Fruit fly (Drosophila melanogaster) whole organism, embryonic: ENCODE results near the gene lgs.

Source experiments
- CG10959 ChIP-seq: fragments of 200-800 bp; sonication (Bioruptor generic); IDR thresholded peaks from 2 replicates; pipeline ENCODE4 v1.3.6; 2022; ENCODE audit warnings: missing biosample characterization, missing genetic modification characterization
- CG4424 ChIP-seq: fragments of 200-800 bp; sonication (Bioruptor generic); optimal IDR thresholded peaks from 3 replicates; lab custom pipeline; 2016; ENCODE audit warnings: missing biosample characterization, missing genetic modification characterization
- Dfd ChIP-seq, 2 experiments: fragments of >200 bp; optimal IDR thresholded peaks; 2 replicates each; lab custom pipeline; 2017; ENCODE audit warnings: missing biosample characterization in 2 of 2, missing genetic modification characterization in 2 of 2
- az2 ChIP-seq: fragments of 200-800 bp; sonication (Bioruptor generic); optimal IDR thresholded peaks from 3 replicates; lab custom pipeline; 2016; ENCODE audit warnings: missing biosample characterization, missing genetic modification characterization
- chm ChIP-seq: fragments of 200-800 bp; sonication (Bioruptor generic); IDR thresholded peaks from 2 replicates; pipeline ENCODE4 v1.3.6; 2022; ENCODE audit warnings: missing biosample characterization, missing genetic modification characterization
- gro ChIP-seq: fragments of 200-800 bp; sonication (Bioruptor generic); optimal IDR thresholded peaks from 2 replicates; lab custom pipeline; 2016; ENCODE audit warnings: missing biosample characterization, missing genetic modification characterization
- kay ChIP-seq: fragments of 200-800 bp; sonication (Bioruptor generic); optimal IDR thresholded peaks from 2 replicates; lab custom pipeline; 2016; ENCODE audit warnings: missing biosample characterization, missing genetic modification characterization
- sima ChIP-seq: fragments of 200-800 bp; sonication (Bioruptor generic); optimal IDR thresholded peaks from 2 replicates; lab custom pipeline; 2016; ENCODE audit warnings: missing biosample characterization, missing genetic modification characterization

DNA sequence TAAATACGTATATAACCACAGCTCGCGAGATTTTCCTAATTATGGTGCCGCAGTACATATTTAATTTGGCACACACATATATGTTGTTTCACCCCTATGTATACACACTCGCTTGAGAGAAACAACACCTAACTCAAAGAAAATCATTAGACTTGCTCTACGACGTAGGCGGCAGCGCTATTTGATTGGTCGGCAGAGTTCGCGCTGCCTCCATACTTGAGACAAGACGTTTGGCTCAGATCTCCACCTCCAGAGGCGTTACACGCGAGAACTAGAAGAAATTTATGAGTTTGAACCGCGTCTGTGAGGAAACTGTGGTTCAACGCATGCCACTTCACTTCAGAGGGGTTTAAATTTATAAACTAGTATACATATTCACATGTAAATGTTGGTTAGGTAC lies 20.4 kb downstream of the lgs start:
- no peak for TF ChIP-seq chm
- no peak for TF ChIP-seq CG10959 (GFP tag; lab: Robert Waterston, UW)
- no peak for TF ChIP-seq sima (GFP tag; lab: Kevin White, UChicago)
- no peak for TF ChIP-seq CG4424 (GFP tag; lab: Kevin White, UChicago)
- TF ChIP-seq Dfd (GFP tag; optimal IDR thresholded peaks at IDR 0.05; lab: Kevin White, UChicago) = no peak
- no peak for TF ChIP-seq kay (GFP tag; lab: Kevin White, UChicago)
- TF ChIP-seq gro (GFP tag; lab: Kevin White, UChicago) = no peak
- no peak for TF ChIP-seq az2 (GFP tag; lab: Kevin White, UChicago)
